Fruit fly (Drosophila melanogaster) S2 (cell line): Measurements from ENCODE around the gene CG14195.

Source experiments
- CG8478 ChIP-seq: fragments of >200 bp; optimal IDR thresholded peaks from 2 replicates; lab custom pipeline; 2018
- CTCF ChIP-seq, 2 experiments: fragments of >200 bp; optimal IDR thresholded peaks; 2 replicates each; lab custom pipeline; 2018

DNA sequence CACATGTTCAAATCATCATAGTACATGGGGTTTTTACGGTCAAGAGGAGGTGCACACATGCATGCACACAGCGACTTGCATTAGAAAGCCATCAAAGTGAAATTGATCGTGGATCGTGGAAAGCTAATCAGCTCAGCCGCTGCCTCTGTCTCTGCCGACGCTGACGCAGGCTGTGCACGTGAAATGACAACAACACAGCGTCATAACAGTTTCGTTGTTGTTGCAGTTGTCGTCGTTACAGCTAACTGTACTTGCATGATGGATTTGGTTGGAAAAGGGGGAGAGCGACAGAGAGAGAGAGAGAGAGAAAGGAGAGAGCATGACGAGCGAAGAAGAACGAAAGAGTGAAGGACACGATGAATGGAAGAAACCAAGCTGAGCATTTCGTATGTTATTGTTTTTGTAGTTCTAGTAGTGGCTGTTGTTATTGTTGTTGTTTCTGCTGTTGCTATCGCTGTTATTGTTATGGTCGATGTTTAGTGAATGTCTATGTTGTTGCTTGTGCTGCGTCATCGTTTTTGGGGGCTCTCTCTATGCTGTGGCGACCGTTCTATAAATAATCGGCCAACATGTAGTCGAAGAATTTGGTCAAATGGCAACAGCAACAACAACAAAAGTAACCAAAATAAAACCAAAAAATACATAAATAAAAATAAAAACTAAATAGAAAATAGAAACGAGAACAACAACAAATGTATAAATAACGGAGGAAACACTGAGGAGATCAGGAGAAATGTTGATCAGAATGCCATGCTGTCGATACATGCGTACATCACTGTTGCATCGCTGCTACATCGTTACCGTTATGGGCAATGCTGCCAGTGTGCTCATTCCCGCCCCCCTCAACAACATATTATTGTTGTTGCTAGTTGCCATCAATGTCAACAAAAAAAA, 48.2 kb upstream of the CG14195 start:
- TF ChIP-seq CTCF (optimal IDR thresholded peaks at IDR 0.05; lab: Kevin White, UChicago) (no peak), CG8478 (lab: Kevin White, UChicago) (no peak)
